Fruit fly (Drosophila melanogaster) whole organism, embryonic: ENCODE data around the gene BCAS2.

Experiments
- BEAF-32 ChIP-seq: fragments of 200-800 bp; sonication (Bioruptor generic); optimal IDR thresholded peaks from 3 replicates; lab custom pipeline; 2017; ENCODE audit warnings: missing biosample characterization, missing genetic modification characterization, mild to moderate bottlenecking, moderate library complexity, missing genetic modification reagents
- Blimp-1 ChIP-seq: fragments of 200-800 bp; sonication (Bioruptor generic); optimal IDR thresholded peaks from 3 replicates; lab custom pipeline; 2018; ENCODE audit warnings: missing biosample characterization, missing genetic modification characterization, mild to moderate bottlenecking, moderate library complexity, missing genetic modification reagents
- CG11093 ChIP-seq: fragments of 200-800 bp; sonication (Bioruptor generic); IDR thresholded peaks from 3 replicates; pipeline ENCODE4 v1.3.6; 2022; ENCODE audit warnings: missing biosample characterization, missing genetic modification characterization
- CG12299 ChIP-seq: fragments of 200-800 bp; sonication (Bioruptor generic); optimal IDR thresholded peaks from 2 replicates; lab custom pipeline; 2018; ENCODE audit warnings: missing biosample characterization, mild to moderate bottlenecking, missing genetic modification characterization
- CG12769 ChIP-seq: fragments of 200-800 bp; sonication (Bioruptor generic); optimal IDR thresholded peaks from 2 replicates; lab custom pipeline; 2019; ENCODE audit warnings: missing biosample characterization, mild to moderate bottlenecking, missing genetic modification characterization, moderate library complexity
- CG13624 ChIP-seq: fragments of 200-800 bp; sonication (Bioruptor generic); optimal IDR thresholded peaks from 2 replicates; lab custom pipeline; 2016; ENCODE audit warnings: missing biosample characterization, missing genetic modification characterization
- CG14860 ChIP-seq: fragments of 200-800 bp; sonication (Bioruptor generic); IDR thresholded peaks from 3 replicates; pipeline ENCODE4 v1.3.6; 2022; ENCODE audit warnings: missing biosample characterization, missing genetic modification characterization; ENCODE audit not compliant: partially characterized antibody
- CG34376 ChIP-seq: fragments of 200-800 bp; sonication (Bioruptor generic); optimal IDR thresholded peaks from 2 replicates; lab custom pipeline; 2018; ENCODE audit warnings: missing biosample characterization, mild to moderate bottlenecking, missing genetic modification characterization
- CG5245 ChIP-seq: fragments of 200-800 bp; sonication (Bioruptor generic); optimal IDR thresholded peaks from 3 replicates; lab custom pipeline; 2016; ENCODE audit warnings: missing biosample characterization, missing genetic modification characterization
- CG7556 ChIP-seq: fragments of 200-800 bp; sonication (Bioruptor generic); optimal IDR thresholded peaks from 2 replicates; lab custom pipeline; 2017; ENCODE audit warnings: missing biosample characterization, mild to moderate bottlenecking, missing genetic modification characterization
- CG8089 ChIP-seq: fragments of 200-800 bp; sonication (Bioruptor generic); optimal IDR thresholded peaks from 3 replicates; lab custom pipeline; 2016; ENCODE audit warnings: missing biosample characterization, missing genetic modification characterization
- CG8281 ChIP-seq: fragments of 200-800 bp; sonication (Bioruptor generic); optimal IDR thresholded peaks from 2 replicates; lab custom pipeline; 2018; ENCODE audit warnings: missing biosample characterization, mild to moderate bottlenecking, missing genetic modification characterization, moderate library complexity
- CG8924 ChIP-seq: fragments of 200-800 bp; optimal IDR thresholded peaks from 3 replicates; lab custom pipeline; 2019; ENCODE audit warnings: missing biosample characterization, mild to moderate bottlenecking, missing genetic modification characterization, moderate library complexity
- CG9609 ChIP-seq: fragments of 200-800 bp; sonication (Bioruptor generic); optimal IDR thresholded peaks from 3 replicates; lab custom pipeline; 2016; ENCODE audit warnings: missing biosample characterization, missing genetic modification characterization
- D19A ChIP-seq: fragments of 200-800 bp; optimal IDR thresholded peaks from 3 replicates; lab custom pipeline; 2019; ENCODE audit warnings: missing biosample characterization, mild to moderate bottlenecking, missing genetic modification characterization, moderate library complexity
- Dip2 ChIP-seq: fragments of 200-800 bp; sonication (Bioruptor generic); IDR thresholded peaks from 2 replicates; pipeline ENCODE4 v1.3.6; 2022; ENCODE audit warnings: missing biosample characterization, missing genetic modification characterization
- E2f2 ChIP-seq: fragments of 200-800 bp; sonication (Bioruptor generic); IDR thresholded peaks from 2 replicates; pipeline ENCODE4 v1.3.6; 2022; ENCODE audit warnings: missing biosample characterization, missing genetic modification characterization
- H15 ChIP-seq: fragments of 200-800 bp; sonication (Bioruptor generic); IDR thresholded peaks from 3 replicates; pipeline ENCODE4 v1.3.6; 2022; ENCODE audit warnings: missing biosample characterization, missing genetic modification characterization
- HLH3B ChIP-seq: fragments of 200-800 bp; sonication (Bioruptor generic); IDR thresholded peaks from 2 replicates; pipeline ENCODE4 v1.3.6; 2022; ENCODE audit warnings: missing biosample characterization, missing genetic modification characterization
- Med ChIP-seq: fragments of 200-800 bp; sonication (Bioruptor generic); peaks from one replicate; lab custom pipeline; 2016; ENCODE audit warnings: missing biosample characterization, missing genetic modification characterization, mild to moderate bottlenecking, inconsistent platforms, moderate library complexity
- Myb ChIP-seq: fragments of 200-800 bp; sonication (Bioruptor generic); optimal IDR thresholded peaks from 2 replicates; lab custom pipeline; 2016; ENCODE audit warnings: missing biosample characterization, missing genetic modification characterization
- Pdp1 ChIP-seq, 2 experiments: fragments of 200-800 bp; sonication (Bioruptor generic); optimal IDR thresholded peaks; 3 replicates each; lab custom pipeline; 2016; ENCODE audit warnings: missing biosample characterization in 2 of 2, missing genetic modification characterization in 2 of 2, mild to moderate bottlenecking in 1 of 2, moderate library complexity in 1 of 2
- Sry-δ ChIP-seq: fragments of 200-800 bp; sonication (Bioruptor generic); optimal IDR thresholded peaks from 2 replicates; lab custom pipeline; 2016; ENCODE audit warnings: missing biosample characterization, missing genetic modification characterization
- al ChIP-seq: fragments of 200-800 bp; sonication (Bioruptor generic); IDR thresholded peaks from 2 replicates; pipeline ENCODE4 v1.3.6; 2022; ENCODE audit warnings: missing biosample characterization, missing genetic modification characterization
- amos ChIP-seq: fragments of 200-800 bp; sonication (Bioruptor generic); IDR thresholded peaks from 2 replicates; pipeline ENCODE4 v1.3.6; 2022; ENCODE audit warnings: missing biosample characterization, missing genetic modification characterization; ENCODE audit not compliant: partially characterized antibody
- ci ChIP-seq: fragments of 200-800 bp; sonication (Bioruptor generic); IDR thresholded peaks from 3 replicates; pipeline ENCODE4 v1.3.6; 2022; ENCODE audit warnings: missing biosample characterization, missing genetic modification characterization
- croc ChIP-seq: fragments of 200-800 bp; sonication (Bioruptor generic); conservative IDR thresholded peaks from 3 replicates; pipeline ENCODE4 v1.3.6; 2022; ENCODE audit warnings: missing biosample characterization, missing genetic modification characterization
- ems ChIP-seq: fragments of 200-800 bp; sonication (Bioruptor generic); optimal IDR thresholded peaks from 3 replicates; lab custom pipeline; 2016; ENCODE audit warnings: missing biosample characterization, missing genetic modification characterization
- exex ChIP-seq: fragments of 200-800 bp; sonication (Bioruptor generic); optimal IDR thresholded peaks from 4 replicates; lab custom pipeline; 2018; ENCODE audit warnings: missing biosample characterization, mild to moderate bottlenecking, missing genetic modification characterization, moderate library complexity
- gcm2 ChIP-seq: fragments of 200-800 bp; sonication (Bioruptor generic); optimal IDR thresholded peaks from 2 replicates; lab custom pipeline; 2016; ENCODE audit warnings: missing biosample characterization, missing genetic modification characterization
- grn ChIP-seq: fragments of 200-800 bp; sonication (Bioruptor generic); optimal IDR thresholded peaks from 3 replicates; lab custom pipeline; 2017; ENCODE audit warnings: missing biosample characterization, missing genetic modification characterization
- mirr ChIP-seq: fragments of 200-800 bp; sonication (Bioruptor generic); optimal IDR thresholded peaks from 3 replicates; lab custom pipeline; 2018; ENCODE audit warnings: missing biosample characterization, mild to moderate bottlenecking, missing genetic modification characterization
- nom ChIP-seq: fragments of 200-800 bp; sonication (Bioruptor generic); optimal IDR thresholded peaks from 2 replicates; lab custom pipeline; 2017; ENCODE audit warnings: missing biosample characterization, missing genetic modification characterization, mild to moderate bottlenecking, moderate library complexity, missing genetic modification reagents
- otp ChIP-seq: fragments of 200-800 bp; sonication (Bioruptor generic); IDR thresholded peaks from 3 replicates; pipeline ENCODE4, ENCODE4 v1.3.6; 2022; ENCODE audit warnings: missing biosample characterization, missing genetic modification characterization
- pita ChIP-seq: fragments of 200-800 bp; sonication (Bioruptor generic); optimal IDR thresholded peaks from 2 replicates; lab custom pipeline; 2017; ENCODE audit warnings: missing biosample characterization, mild to moderate bottlenecking, missing genetic modification characterization
- prd ChIP-seq, 3 experiments: fragments of >200 bp in 2 of 3; fragments of 200-800 bp in 1 of 3; sonication (Bioruptor generic) in 1 of 3; optimal IDR thresholded peaks in 2 of 3; IDR thresholded peaks in 1 of 3; 2 replicates in 2 of 3; 3 replicates in 1 of 3; pipeline versions ENCODE4 v1.3.6 to Lab custom; 2017 to 2022; ENCODE audit warnings: missing biosample characterization in 1 of 3, missing genetic modification characterization in 1 of 3
- pzg ChIP-seq: fragments of 200-800 bp; sonication (Bioruptor generic); optimal IDR thresholded peaks from 3 replicates; lab custom pipeline; 2018; ENCODE audit warnings: missing biosample characterization, mild to moderate bottlenecking, missing genetic modification characterization, moderate library complexity
- ro ChIP-seq: fragments of 200-800 bp; sonication (Bioruptor generic); IDR thresholded peaks from 2 replicates; pipeline ENCODE4 v1.3.6; 2022; ENCODE audit warnings: missing biosample characterization, missing genetic modification characterization
- sens ChIP-seq: fragments of 200-800 bp; sonication (Bioruptor generic); peaks from one replicate; lab custom pipeline; 2016; ENCODE audit warnings: missing biosample characterization, missing genetic modification characterization
- stc ChIP-seq: fragments of 200-800 bp; sonication (Bioruptor generic); IDR thresholded peaks from 2 replicates; pipeline ENCODE4 v1.3.6; 2022; ENCODE audit warnings: missing biosample characterization, missing genetic modification characterization
- stwl ChIP-seq: fragments of 200-800 bp; sonication (Bioruptor generic); optimal IDR thresholded peaks from 3 replicates; lab custom pipeline; 2018; ENCODE audit warnings: missing biosample characterization, mild to moderate bottlenecking, missing genetic modification characterization, moderate library complexity
- trem ChIP-seq: fragments of 200-800 bp; optimal IDR thresholded peaks from 3 replicates; lab custom pipeline; 2019; ENCODE audit warnings: missing biosample characterization, mild to moderate bottlenecking, missing genetic modification characterization, moderate library complexity
- tx ChIP-seq: fragments of 200-800 bp; sonication (Bioruptor generic); optimal IDR thresholded peaks from 2 replicates; lab custom pipeline; 2016; ENCODE audit warnings: missing biosample characterization, missing genetic modification characterization
- unc-4 ChIP-seq: fragments of 200-800 bp; sonication (Bioruptor generic); IDR thresholded peaks from 2 replicates; pipeline ENCODE4 v1.3.6; 2022; ENCODE audit warnings: missing biosample characterization, missing genetic modification characterization; ENCODE audit not compliant: partially characterized antibody

Gene BCAS2

dm6 chr3R:27928984-27929924 is 7.1 kb upstream of the BCAS2 start (continued):
- TF ChIP-seq H15 (GFP tag; lab: Robert Waterston, UW) = no peak
- no peak for TF ChIP-seq ems (GFP tag; lab: Kevin White, UChicago)
- TF ChIP-seq Dip2 (GFP tag; lab: Robert Waterston, UW) = no peak
- TF ChIP-seq CG12769 (tag; lab: Kevin White, UChicago) = no peak
- no peak for TF ChIP-seq otp (GFP tag; lab: Robert Waterston, UW)
- TF ChIP-seq E2f2 (GFP tag; lab: Robert Waterston, UW) = peak; percentile 53
- peak; percentile 12 for TF ChIP-seq Sry-δ (GFP tag; lab: Kevin White, UChicago)
- TF ChIP-seq BEAF-32 = peak; percentile 34
- TF ChIP-seq sens (GFP tag; lab: Kevin White, UChicago) = peak; percentile 56
- TF ChIP-seq prd (optimal IDR thresholded peaks at IDR 0.05; lab: Kevin White, UChicago) = no peak
- TF ChIP-seq prd (GFP tag; IDR thresholded peaks at IDR 0.05; lab: Robert Waterston, UW) = no peak
- TF ChIP-seq CG5245 (GFP tag; lab: Kevin White, UChicago) = no peak
- TF ChIP-seq mirr = peak; percentile 33
- no peak for TF ChIP-seq D19A (tag; lab: Kevin White, UChicago)
- TF ChIP-seq CG13624 (GFP tag; lab: Kevin White, UChicago) = no peak
- peak; percentile 63 for TF ChIP-seq CG34376 (GFP tag; lab: Kevin White, UChicago)
- peak; percentile 91 for TF ChIP-seq exex (tag; lab: Kevin White, UChicago)
- no peak for TF ChIP-seq ro (GFP tag; lab: Robert Waterston, UW)
- TF ChIP-seq pzg (GFP tag; lab: Kevin White, UChicago) = peak; percentile 20
- TF ChIP-seq unc-4 = 0 out of 2 replicates have a peak, but pooled peaks have one; percentile 16
- peak; percentile 47; the same call in 1 of the 3 replicates for TF ChIP-seq ci
- no peak for TF ChIP-seq CG14860 (GFP tag; lab: Robert Waterston, UW)
- TF ChIP-seq Pdp1 (GFP tag; optimal IDR thresholded peaks at IDR 0.05; lab: Kevin White, UChicago) = peak in 1 of 2 experiments; percentile 75
- no peak for TF ChIP-seq CG9609 (GFP tag; lab: Kevin White, UChicago)
- TF ChIP-seq CG8924 (tag; lab: Kevin White, UChicago) = no peak
- TF ChIP-seq Med (GFP tag; lab: Kevin White, UChicago) = peak; percentile 36
- no peak for TF ChIP-seq CG8089 (GFP tag; lab: Kevin White, UChicago)
- TF ChIP-seq tx (GFP tag; lab: Kevin White, UChicago) = no peak
- TF ChIP-seq trem = peak; percentile 52
- no peak for TF ChIP-seq CG8281 (tag; lab: Kevin White, UChicago)
- no peak for TF ChIP-seq croc (GFP tag; lab: Robert Waterston, UW)
- no peak for TF ChIP-seq CG11093 (GFP tag; lab: Robert Waterston, UW)
- TF ChIP-seq grn (GFP tag; lab: Kevin White, UChicago) = peak; percentile 65
- no peak for TF ChIP-seq Blimp-1
- TF ChIP-seq CG7556 = no peak
- TF ChIP-seq al = no peak
- TF ChIP-seq CG12299 (tag; lab: Kevin White, UChicago) = no peak
- TF ChIP-seq gcm2 (GFP tag; lab: Kevin White, UChicago) = no peak
- no peak for TF ChIP-seq stc (GFP tag; lab: Robert Waterston, UW)
- peak; percentile 29 for TF ChIP-seq Myb (GFP tag; lab: Kevin White, UChicago)
- TF ChIP-seq stwl = peak; percentile 54
- 0 out of 2 replicates have a peak, but pooled peaks have one; percentile 9 for TF ChIP-seq amos (GFP tag; lab: Robert Waterston, UW)
- no peak for TF ChIP-seq HLH3B (GFP tag; lab: Robert Waterston, UW)
- no peak for TF ChIP-seq pita
- TF ChIP-seq nom (GFP tag; lab: Kevin White, UChicago) = peak; percentile 31
